Worm (Caenorhabditis elegans): ENCODE measurements around the gene srh-308.
"Not testable (repeated sequence)": the region's sequence is repeated elsewhere in the genome, so short reads cannot be mapped to it uniquely, and the experiment has no call there.

The srh-308 gene

DNA sequence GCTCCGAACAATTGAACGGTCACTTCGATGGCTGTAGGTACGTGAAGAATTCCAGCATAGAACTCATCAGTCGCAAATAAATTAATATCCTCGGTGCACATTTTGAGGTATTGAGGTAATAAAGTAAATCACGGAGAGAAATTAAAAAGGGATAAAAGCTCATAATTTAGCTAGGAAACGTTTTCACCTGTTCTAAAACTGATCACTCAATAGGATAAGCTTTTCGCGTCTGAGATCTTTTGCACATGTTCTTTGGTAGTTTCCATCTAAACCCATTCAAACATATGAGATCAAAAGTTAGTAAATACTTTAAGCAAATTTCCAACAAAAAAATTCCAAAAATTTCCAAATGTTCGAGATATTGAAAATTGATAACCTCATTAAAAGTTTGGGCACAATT is at the start of gene srh-308:
srh-308 (minus strand) TSS at position 101 of the 400 bp plus-strand sequence.
- TF ChIP-seq him-1 (tag; optimal IDR thresholded peaks at IDR 0.05) (no peak), W03F9.2 (tag; optimal IDR thresholded peaks at IDR 0.05) (no peak), dao-5 (tag; optimal IDR thresholded peaks at IDR 0.05) (no peak)

- TF ChIP-seq W03F9.2 (tag; optimal IDR thresholded peaks at IDR 0.05) (no peak), him-1 (tag; optimal IDR thresholded peaks at IDR 0.05) (no peak), dao-5 (tag; optimal IDR thresholded peaks at IDR 0.05) (no peak)
Observed at ce11 chrV:14064422-14064821, 47.0 kb upstream of the srh-308 start, which contains the start of gene D1086.21. D1086.21 (plus strand) TSS chrV:14064722.

- no peak for TF ChIP-seq W03F9.2 (tag; optimal IDR thresholded peaks at IDR 0.05)
- TF ChIP-seq him-1 (tag; optimal IDR thresholded peaks at IDR 0.05), result no peak
- TF ChIP-seq dao-5 (tag; optimal IDR thresholded peaks at IDR 0.05), result no peak
Observed at ce11 chrV:14063980-14064379, 46.6 kb upstream of the srh-308 start.

- TF ChIP-seq dao-5 (tag; optimal IDR thresholded peaks at IDR 0.05) (no peak), him-1 (tag; optimal IDR thresholded peaks at IDR 0.05) (no peak), W03F9.2 (tag; optimal IDR thresholded peaks at IDR 0.05) (no peak)
Observed at ce11 chrV:14057540-14057939, 40.2 kb upstream of the srh-308 start, which contains the start of gene F58D12.3. F58D12.3 (plus strand) TSS chrV:14057840.

DNA sequence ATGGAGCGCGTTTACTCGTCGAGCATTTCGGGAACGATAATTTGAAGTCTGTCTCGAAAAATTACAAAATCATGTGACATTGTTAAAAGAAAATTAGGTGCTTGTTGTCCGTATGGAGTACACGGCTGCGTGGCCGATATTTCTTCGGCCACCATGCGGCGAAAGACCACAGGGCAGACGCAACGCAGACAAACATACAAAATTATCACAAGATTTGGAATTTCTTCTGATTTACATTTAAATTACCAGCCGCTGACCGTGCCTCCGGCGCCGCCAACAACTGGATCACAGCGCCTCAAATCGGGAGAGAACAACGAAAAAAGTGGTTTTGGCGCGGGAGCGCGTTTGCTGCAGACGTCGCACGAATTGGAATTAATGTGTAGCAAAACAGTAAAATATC is 37.7 kb upstream of the srh-308 start:
- peak; percentile 71 for TF ChIP-seq W03F9.2 (tag; optimal IDR thresholded peaks at IDR 0.05)
- TF ChIP-seq him-1 (tag; optimal IDR thresholded peaks at IDR 0.05), result peak; percentile 65

- not testable (repeated sequence) for TF ChIP-seq W03F9.2, him-1, dao-5 (tag; optimal IDR thresholded peaks at IDR 0.05)
Observed at ce11 chrV:14049274-14049673, 31.9 kb upstream of the srh-308 start, which contains the start of gene F58D12.1. F58D12.1 (plus strand) TSS chrV:14049574.

DNA sequence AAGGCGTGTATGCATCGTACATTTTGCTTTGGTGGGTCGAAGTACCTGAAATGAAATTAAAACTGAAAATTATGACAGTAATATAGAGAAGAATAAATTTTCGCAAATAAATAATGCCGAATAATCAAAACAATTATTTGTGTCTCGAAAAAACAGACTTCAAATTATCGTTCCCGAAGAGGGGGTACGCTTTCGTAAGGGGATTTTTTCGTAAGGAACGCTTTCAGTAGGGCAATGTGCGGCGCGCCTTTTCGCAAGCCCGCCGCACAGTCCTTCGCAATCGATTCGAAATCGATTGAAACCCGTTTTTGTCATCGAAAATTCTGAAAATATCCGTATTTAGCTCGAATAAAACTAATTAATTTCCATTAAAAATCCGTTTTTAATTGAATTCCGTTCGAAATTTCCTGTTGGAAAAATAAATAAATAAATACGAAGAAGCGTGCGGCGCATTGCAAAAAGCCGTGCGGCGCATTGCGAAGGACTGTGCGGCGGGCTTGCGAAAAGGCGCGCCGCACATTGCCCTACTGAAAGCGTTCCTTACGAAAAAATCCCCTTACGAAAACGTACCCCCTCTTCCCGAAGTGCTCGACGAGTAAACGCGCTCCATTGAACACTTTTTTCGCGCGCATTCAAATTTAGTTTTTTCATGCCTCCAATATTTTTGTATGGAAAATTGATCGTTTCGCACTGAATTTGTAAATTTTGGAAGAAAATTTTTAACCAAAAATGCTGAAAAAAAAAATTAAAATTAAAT is 21.1 kb upstream of the srh-308 start, which contains the start of gene vps-39:
vps-39 (minus strand) TSS at position 51 of the 757 bp plus-strand sequence.
- not testable (repeated sequence) for TF ChIP-seq W03F9.2, him-1, dao-5 (tag; optimal IDR thresholded peaks at IDR 0.05)

ce11 chrV:14033649-14034048 is 16.3 kb upstream of the srh-308 start, which contains the start of gene ins-10:
ins-10 (plus strand) TSS chrV:14033949.
- no peak for TF ChIP-seq him-1 (tag; optimal IDR thresholded peaks at IDR 0.05)
- TF ChIP-seq dao-5 (tag; optimal IDR thresholded peaks at IDR 0.05), result no peak
- TF ChIP-seq W03F9.2 (tag; optimal IDR thresholded peaks at IDR 0.05), result no peak

DNA sequence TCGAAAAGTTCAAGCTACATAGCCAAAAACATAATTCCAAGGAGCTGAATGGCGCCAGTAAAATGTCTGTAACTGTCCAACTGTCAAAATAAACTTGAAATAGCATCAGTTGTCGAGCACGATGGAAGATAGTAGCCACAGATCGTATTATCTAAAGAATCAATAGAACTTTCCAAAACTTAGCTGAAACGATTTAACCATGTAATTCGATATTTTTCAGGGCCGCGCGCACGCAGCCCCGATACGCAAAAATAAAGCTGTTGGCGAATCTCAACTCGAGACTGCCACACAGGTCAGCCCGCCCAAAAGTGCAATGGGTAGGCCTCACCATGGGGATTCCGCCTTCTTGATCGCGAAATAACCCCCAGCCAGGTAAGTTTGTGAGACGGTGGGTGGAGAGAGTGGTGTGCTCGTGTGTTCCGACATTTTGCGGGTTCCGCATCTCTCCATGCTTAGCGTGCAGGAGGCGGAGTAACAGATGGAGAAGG is 10.9 kb upstream of the srh-308 start:
- TF ChIP-seq W03F9.2 (tag; optimal IDR thresholded peaks at IDR 0.05), result no peak
- no peak for TF ChIP-seq him-1 (tag; optimal IDR thresholded peaks at IDR 0.05)
- peak; percentile 20 for TF ChIP-seq dao-5 (tag; optimal IDR thresholded peaks at IDR 0.05)

DNA sequence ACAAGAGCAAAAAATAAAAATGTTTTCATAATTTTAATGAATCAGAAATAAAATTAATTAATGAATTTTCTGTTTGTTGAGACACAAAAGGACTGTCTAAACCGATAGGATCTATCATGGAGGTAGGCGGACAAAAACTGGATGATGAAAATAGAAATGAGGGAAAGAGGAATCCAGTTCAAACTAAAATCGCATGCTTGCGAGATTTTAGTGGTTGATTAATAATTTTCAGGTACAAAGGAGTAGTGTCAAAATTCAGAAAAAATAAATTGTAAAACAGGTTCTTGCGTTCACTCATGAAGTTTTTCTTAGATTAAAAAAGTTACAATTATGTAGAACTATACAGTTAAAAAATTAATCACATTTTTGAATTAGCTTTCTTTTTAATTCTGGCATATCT is 10.0 kb upstream of the srh-308 start, which contains the start of gene T08G5.3:
T08G5.3 (minus strand) TSS at position 101 of the 400 bp plus-strand sequence.
- TF ChIP-seq W03F9.2 (tag; optimal IDR thresholded peaks at IDR 0.05) (no peak), him-1 (tag; optimal IDR thresholded peaks at IDR 0.05) (no peak), dao-5 (tag; optimal IDR thresholded peaks at IDR 0.05) (no peak)

DNA sequence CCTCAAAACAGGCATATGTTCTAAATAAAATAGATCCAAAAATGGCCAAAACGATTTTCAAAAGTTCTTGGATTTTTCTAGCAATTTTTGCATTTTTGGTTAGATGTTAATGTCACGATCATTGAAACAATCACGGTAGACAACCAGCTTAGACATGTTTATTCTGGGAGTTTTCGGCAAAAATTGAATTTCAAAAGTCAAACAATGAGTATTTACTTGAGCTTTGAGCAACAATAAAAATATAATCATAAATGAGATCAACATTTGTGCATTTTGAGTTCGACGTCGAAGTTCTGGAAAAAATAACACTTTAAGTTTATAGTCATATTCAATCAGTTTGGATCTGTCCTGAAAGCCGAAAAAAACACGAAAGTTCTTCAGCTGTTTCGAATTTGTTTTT is 8.8 kb upstream of the srh-308 start, which contains the start of gene T08G5.2:
T08G5.2 (minus strand) TSS at position 101 of the 400 bp plus-strand sequence.
- TF ChIP-seq W03F9.2 (tag; optimal IDR thresholded peaks at IDR 0.05) (no peak), him-1 (tag; optimal IDR thresholded peaks at IDR 0.05) (no peak), dao-5 (tag; optimal IDR thresholded peaks at IDR 0.05) (no peak)

DNA sequence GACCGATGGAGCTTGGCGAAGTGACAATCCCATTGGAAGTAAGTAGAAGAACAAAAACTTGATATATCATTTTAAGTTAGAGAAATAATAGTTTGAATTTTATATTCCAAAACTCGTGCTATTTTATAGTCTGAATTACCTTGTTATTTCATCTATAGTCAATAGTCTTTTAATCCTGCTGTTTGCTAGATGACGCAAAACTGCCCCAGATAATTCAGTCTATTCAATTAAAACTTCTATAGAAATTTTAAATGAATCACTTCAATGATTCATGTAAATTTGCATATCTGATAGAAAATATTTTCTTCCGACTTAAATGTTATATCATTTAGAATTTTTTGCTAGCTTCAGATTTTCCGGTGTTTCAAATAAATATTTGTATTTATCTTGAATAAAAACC is 5.7 kb upstream of the srh-308 start, which contains the start of gene T08G5.15:
T08G5.15 (minus strand) TSS at position 101 of the 400 bp plus-strand sequence.
- TF ChIP-seq W03F9.2 (tag; optimal IDR thresholded peaks at IDR 0.05) (no peak), him-1 (tag; optimal IDR thresholded peaks at IDR 0.05) (no peak), dao-5 (tag; optimal IDR thresholded peaks at IDR 0.05) (no peak)

DNA sequence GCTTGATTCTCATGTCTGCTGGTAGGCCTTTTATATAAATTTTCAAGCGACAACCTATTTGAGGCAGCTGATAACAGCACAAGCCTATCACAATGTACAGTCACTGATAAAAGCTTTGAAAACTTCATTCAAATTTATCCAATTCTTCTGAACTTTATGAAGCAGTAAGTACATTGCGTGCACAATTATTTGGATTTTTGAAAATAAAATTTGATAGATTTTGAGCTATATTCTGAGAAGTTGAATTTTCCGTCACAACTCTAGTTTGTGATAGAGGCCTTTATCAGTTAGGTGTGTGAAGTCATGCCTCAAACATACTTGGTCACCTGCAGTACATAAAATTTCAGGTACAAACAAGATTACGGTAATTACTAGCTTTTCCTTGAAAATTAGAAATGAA is 1.3 kb upstream of the srh-308 start, which contains the start of the genes mtl-2 and T08G5.1:
mtl-2 (minus strand) TSS at position 34 of the 400 bp plus-strand sequence.
T08G5.1 (plus strand) TSS at position 127 of the 400 bp plus-strand sequence.
- TF ChIP-seq W03F9.2 (tag; optimal IDR thresholded peaks at IDR 0.05), result no peak
- no peak for TF ChIP-seq him-1 (tag; optimal IDR thresholded peaks at IDR 0.05)
- TF ChIP-seq dao-5 (tag; optimal IDR thresholded peaks at IDR 0.05), result no peak

- no peak for TF ChIP-seq dao-5 (tag; optimal IDR thresholded peaks at IDR 0.05)
- TF ChIP-seq him-1 (tag; optimal IDR thresholded peaks at IDR 0.05), result no peak
- no peak for TF ChIP-seq W03F9.2 (tag; optimal IDR thresholded peaks at IDR 0.05)
Observed at ce11 chrV:14014395-14014794, 3.0 kb downstream of the srh-308 start, which contains the start of gene end-3. end-3 (plus strand) TSS chrV:14014695.
